Worm (Caenorhabditis elegans) whole organism, mixed stage, embryonic: ENCODE measurements around the gene best-21.

ENCODE experiments used
- ces-1 ChIP-seq: fragments of 150-350 bp; optimal IDR thresholded peaks from 2 replicates; lab custom pipeline; 2014; ENCODE audit warnings: missing biosample characterization, missing genetic modification reagents, missing genetic modification characterization
- lsy-2 ChIP-seq: fragments of 150-350 bp; optimal IDR thresholded peaks from 2 replicates; lab custom pipeline; 2014; ENCODE audit warnings: missing biosample characterization, missing genetic modification characterization
- pha-4 ChIP-seq: fragments of 150-350 bp; optimal IDR thresholded peaks from 2 replicates; lab custom pipeline; 2018; ENCODE audit warnings: missing biosample characterization, missing genetic modification reagents, missing genetic modification characterization
- unc-39 ChIP-seq: fragments of 150-350 bp; optimal IDR thresholded peaks from 2 replicates; lab custom pipeline; 2014; ENCODE audit warnings: missing biosample characterization, missing genetic modification characterization
- unc-62 ChIP-seq: fragments of 150-350 bp; optimal IDR thresholded peaks from 2 replicates; lab custom pipeline; 2014; ENCODE audit warnings: missing biosample characterization, missing genetic modification reagents, missing genetic modification characterization
- zip-8 ChIP-seq: fragments of 150-350 bp; optimal IDR thresholded peaks from 2 replicates; lab custom pipeline; 2014; ENCODE audit warnings: missing biosample characterization, missing genetic modification characterization

- TF ChIP-seq unc-62 (no peak), zip-8 (tag; lab: Kevin White, UChicago) (no peak), pha-4 (tag; lab: Kevin White, UChicago) (no peak), lsy-2 (no peak), unc-39 (tag; lab: Kevin White, UChicago) (no peak), ces-1 (GFP tag; lab: Kevin White, UChicago) (no peak)
Measured at ce11 chrIV:15291162-15291561, 11.1 kb upstream of the best-21 start, which contains the start of gene pqn-90.
